Fruit fly (Drosophila melanogaster): ENCODE results near the gene cdm.

Gene cdm

DNA sequence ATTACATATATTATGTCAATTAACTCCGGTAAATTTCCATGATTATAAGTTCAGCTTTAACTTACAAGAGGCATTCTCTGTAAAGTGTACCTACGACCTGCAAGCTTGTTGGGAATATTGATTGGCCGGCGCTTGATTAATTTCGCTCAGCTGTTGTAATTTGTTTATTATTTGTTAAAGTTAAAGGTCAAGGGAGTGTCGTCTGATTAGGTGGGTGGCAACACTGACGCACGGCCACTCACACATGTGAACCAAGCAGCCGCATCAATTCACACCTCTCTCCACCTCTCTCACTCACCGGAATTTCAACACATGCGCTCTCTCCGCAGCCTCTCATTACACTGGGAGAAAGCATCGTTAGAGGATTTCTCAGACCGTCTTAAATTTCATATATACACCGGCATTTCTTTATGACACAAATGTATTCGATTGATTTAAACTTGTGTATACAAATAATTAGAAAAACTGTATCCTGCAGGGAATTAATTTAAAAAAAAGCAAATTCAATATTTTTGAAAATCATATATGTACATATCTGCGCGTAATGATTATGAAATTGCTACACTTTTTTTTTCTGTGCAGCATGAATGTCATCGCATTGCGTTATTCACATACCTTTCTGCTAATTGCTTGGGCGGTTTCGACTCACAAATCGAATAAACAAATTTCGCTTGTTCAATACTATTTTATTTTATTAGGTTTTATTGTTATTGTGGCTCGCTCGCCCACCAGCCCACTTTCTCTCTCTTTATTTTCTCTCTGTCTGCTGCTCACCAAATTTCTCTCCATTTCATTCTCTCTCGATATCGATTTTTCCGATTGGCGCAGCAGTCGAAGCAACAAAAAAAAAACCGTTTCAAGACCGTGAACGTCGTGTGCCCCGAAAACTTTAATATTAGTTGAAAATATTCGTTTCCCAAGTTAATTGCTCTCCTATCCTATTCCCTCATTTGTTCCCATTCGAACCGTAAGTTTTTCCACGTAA is 11.0 kb downstream of the cdm start (continued):
- TF ChIP-seq CG10321 (GFP tag; IDR thresholded peaks at IDR 0.05) (peak; percentile 54; the same call in 1 of the 2 replicates), pros (GFP tag; optimal IDR thresholded peaks at IDR 0.05) (no peak), CG11723 (GFP tag; optimal IDR thresholded peaks at IDR 0.05) (peak; percentile 89), Atf3 (GFP tag; optimal IDR thresholded peaks at IDR 0.05) (peak; percentile 88), en (GFP tag; optimal IDR thresholded peaks at IDR 0.05) (peak; percentile 82), vvl (GFP tag; IDR thresholded peaks at IDR 0.05) (peak; percentile 93), Med (GFP tag) (peak; percentile 94), dpn (GFP tag; optimal IDR thresholded peaks at IDR 0.05) (peak; percentile 93), pho (GFP tag; optimal IDR thresholded peaks at IDR 0.05) (peak; percentile 90), CG11093 (GFP tag; IDR thresholded peaks at IDR 0.05) (peak; percentile 86), ems (GFP tag; optimal IDR thresholded peaks at IDR 0.05) (peak; percentile 80), z (GFP tag; IDR thresholded peaks at IDR 0.05) (0 out of 3 replicates have a peak, but pooled peaks have one; percentile 7), repo (GFP tag; optimal IDR thresholded peaks at IDR 0.05) (peak; percentile 80), ttk (GFP tag; IDR thresholded peaks at IDR 0.05) (peak; percentile 88), jing (GFP tag; optimal IDR thresholded peaks at IDR 0.05) (peak; percentile 89), CG42726 (GFP tag; IDR thresholded peaks at IDR 0.05; ENCODE audit: partially characterized antibody) (no peak), CG10431 (GFP tag; optimal IDR thresholded peaks at IDR 0.05) (peak; percentile 83), ato (GFP tag; IDR thresholded peaks at IDR 0.05; ENCODE audit: partially characterized antibody) (no peak), CG3281 (GFP tag; optimal IDR thresholded peaks at IDR 0.05) (peak; percentile 94), hbn (GFP tag; IDR thresholded peaks at IDR 0.05; ENCODE audit: partially characterized antibody) (no peak), gcm2 (GFP tag; optimal IDR thresholded peaks at IDR 0.05) (peak; percentile 89), CG8290 (GFP tag; optimal IDR thresholded peaks at IDR 0.05) (peak; percentile 71), CG8290 (tag; optimal IDR thresholded peaks at IDR 0.05) (peak in 1 of 2 experiments; percentile 67), ken (GFP tag; IDR thresholded peaks at IDR 0.05) (peak; percentile 81; the same call in 2 of the 3 replicates), aop (GFP tag; IDR thresholded peaks at IDR 0.05) (peak; percentile 15; the same call in 1 of the 2 replicates), Ptx1 (GFP tag; IDR thresholded peaks at IDR 0.05) (peak; percentile 93), grn (GFP tag; optimal IDR thresholded peaks at IDR 0.05) (peak; percentile 48), fd96Cb (tag; optimal IDR thresholded peaks at IDR 0.05) (peak; percentile 95), Taf1 (GFP tag; IDR thresholded peaks at IDR 0.05) (peak; percentile 73), chinmo (GFP tag; IDR thresholded peaks at IDR 0.05; ENCODE audit: partially characterized antibody) (0 out of 4 replicates have a peak, but pooled peaks have one; percentile 32), CG14667 (GFP tag; IDR thresholded peaks at IDR 0.05) (peak; percentile 79), CG12071 (GFP tag; optimal IDR thresholded peaks at IDR 0.05) (peak; percentile 84), HmgD (GFP tag; optimal IDR thresholded peaks at IDR 0.05) (peak; percentile 79), onecut (GFP tag; IDR thresholded peaks at IDR 0.05) (peak; percentile 100), CG16779 (GFP tag; IDR thresholded peaks at IDR 0.05) (0 out of 2 replicates have a peak, but pooled peaks have one; percentile 15), Hey (tag; optimal IDR thresholded peaks at IDR 0.05) (peak; percentile 52), B-H2 (GFP tag; optimal IDR thresholded peaks at IDR 0.05) (peak; percentile 91), CG4424 (GFP tag; optimal IDR thresholded peaks at IDR 0.05) (peak; percentile 94), CG1792 (GFP tag; optimal IDR thresholded peaks at IDR 0.05) (peak; percentile 83), yki (optimal IDR thresholded peaks at IDR 0.05) (no peak), Sry-δ (GFP tag; optimal IDR thresholded peaks at IDR 0.05) (peak; percentile 55), ranshi (GFP tag; IDR thresholded peaks at IDR 0.05) (peak; percentile 86), seq (GFP tag; IDR thresholded peaks at IDR 0.05) (peak; percentile 88), CG10979 (tag; optimal IDR thresholded peaks at IDR 0.05) (peak; percentile 94), Hr78 (GFP tag; optimal IDR thresholded peaks at IDR 0.05) (peak in 1 of 2 experiments; percentile 90), ash1 (GFP tag; optimal IDR thresholded peaks at IDR 0.05) (peak; percentile 43), CG12299 (tag; optimal IDR thresholded peaks at IDR 0.05) (peak; percentile 87), CG12104 (GFP tag; optimal IDR thresholded peaks at IDR 0.05) (peak; percentile 93), klu (GFP tag; IDR thresholded peaks at IDR 0.05) (peak; percentile 88; the same call in 1 of the 2 replicates)
